In the genomic region with DNA sequence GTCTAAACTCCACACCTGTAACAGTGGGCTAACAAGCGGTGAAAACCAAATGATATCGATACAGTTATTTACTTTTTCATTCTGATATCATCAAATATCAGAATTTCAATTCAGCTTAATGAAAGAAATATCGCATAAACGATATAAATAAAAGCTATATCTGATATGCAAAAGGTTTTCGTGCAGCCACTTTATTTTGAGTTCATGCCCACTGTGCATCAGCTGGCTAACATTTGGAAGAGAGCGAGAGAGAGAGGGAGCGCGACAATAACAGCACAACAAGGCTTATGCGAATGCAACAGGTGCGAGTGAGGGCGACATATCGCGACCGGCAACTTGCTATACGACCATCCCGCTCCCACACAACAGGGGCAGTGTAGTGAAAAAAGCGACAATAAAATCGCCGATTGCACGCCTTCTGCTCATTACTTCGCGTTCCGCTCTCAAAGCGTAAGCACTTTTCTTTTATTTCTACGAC, we compare ENCODE assay signal across 7 fruit fly cellular contexts.
TF ChIP-seq lines count a peak whose summit lies in the region.

TSS of gene CG11151 (plus strand) at position 334 of the 478 bp plus-strand sequence.

- peak; percentile 70 for TF ChIP-seq CTCF in whole organism, embryonic (GFP tag; optimal IDR thresholded peaks at IDR 0.05; lab: Kevin White, UChicago)

TF ChIP-seq in Kc167, 6 proteins besides CTCF, POLR2A, EP300 and RAD21:
- TF ChIP-seq ttk (optimal IDR thresholded peaks at IDR 0.05; lab: Kevin White, UChicago): no peak
- peak; percentile 34 for TF ChIP-seq insv (optimal IDR thresholded peaks at IDR 0.05; lab: Kevin White, UChicago)
- TF ChIP-seq psq (optimal IDR thresholded peaks at IDR 0.05; lab: Kevin White, UChicago): no peak

TF ChIP-seq in whole organism, 6 proteins besides CTCF, POLR2A, EP300 and RAD21:
- TF ChIP-seq psq (optimal IDR thresholded peaks at IDR 0.05; lab: Kevin White, UChicago) (no peak), CG8478 (optimal IDR thresholded peaks at IDR 0.05; lab: Kevin White, UChicago) (peak; percentile 92)

TF ChIP-seq in whole organism, adult, 20 proteins besides CTCF, POLR2A, EP300 and RAD21 (continues in another document):
- TF ChIP-seq Hr96 (GFP tag; optimal IDR thresholded peaks at IDR 0.05; lab: Kevin White, UChicago) (no peak), CG7045 (GFP tag; optimal IDR thresholded peaks at IDR 0.05; lab: Kevin White, UChicago) (peak; percentile 85), kay (GFP tag; lab: Kevin White, UChicago; ENCODE audit: borderline replicate concordance) (peak; percentile 75), cnc (optimal IDR thresholded peaks at IDR 0.05; lab: Kevin White, UChicago) (no peak), cic (GFP tag; optimal IDR thresholded peaks at IDR 0.05; lab: Kevin White, UChicago) (peak; percentile 59), CG7101 (tag; optimal IDR thresholded peaks at IDR 0.05; lab: Kevin White, UChicago) (peak; percentile 98), CG1620 (GFP tag; optimal IDR thresholded peaks at IDR 0.05; lab: Kevin White, UChicago) (peak; percentile 87), CG5204 (GFP tag; optimal IDR thresholded peaks at IDR 0.05; lab: Kevin White, UChicago) (peak; percentile 88), CG14711 (tag; optimal IDR thresholded peaks at IDR 0.05; lab: Kevin White, UChicago) (peak; percentile 94), CG33017 (tag; optimal IDR thresholded peaks at IDR 0.05; lab: Kevin White, UChicago) (peak; percentile 93), pad (GFP tag; optimal IDR thresholded peaks at IDR 0.05; lab: Kevin White, UChicago) (peak; percentile 99), ovo (GFP tag; optimal IDR thresholded peaks at IDR 0.05; lab: Kevin White, UChicago) (peak; percentile 90), Mnt (GFP tag; optimal IDR thresholded peaks at IDR 0.05; lab: Kevin White, UChicago) (peak; percentile 87), tj (GFP tag; optimal IDR thresholded peaks at IDR 0.05; lab: Kevin White, UChicago) (peak; percentile 84), toe (GFP tag; optimal IDR thresholded peaks at IDR 0.05; lab: Kevin White, UChicago) (peak; percentile 88), CG11617 (GFP tag; optimal IDR thresholded peaks at IDR 0.05; lab: Kevin White, UChicago) (peak; percentile 95)

TF ChIP-seq in whole organism, embryonic, 481 proteins besides CTCF, POLR2A, EP300 and RAD21 (continues in another document):
- TF ChIP-seq CG11723 (GFP tag; optimal IDR thresholded peaks at IDR 0.05; lab: Kevin White, UChicago) (peak; percentile 96), caup (GFP tag; optimal IDR thresholded peaks at IDR 0.05; lab: Kevin White, UChicago; ENCODE audit: severe bottlenecking) (peak; percentile 95), pnt (GFP tag; optimal IDR thresholded peaks at IDR 0.05; lab: Kevin White, UChicago) (peak; percentile 96), CG2889 (GFP tag; IDR thresholded peaks at IDR 0.05; lab: Robert Waterston, UW) (peak; percentile 95), lilli (GFP tag; optimal IDR thresholded peaks at IDR 0.05; lab: Kevin White, UChicago) (peak; percentile 98), stc (GFP tag; IDR thresholded peaks at IDR 0.05; lab: Robert Waterston, UW) (peak; percentile 94), CG4730 (GFP tag; IDR thresholded peaks at IDR 0.05; lab: Robert Waterston, UW) (peak; percentile 94), CG11456 (GFP tag; IDR thresholded peaks at IDR 0.05; lab: Robert Waterston, UW) (peak; percentile 94), Blimp-1 (GFP tag; optimal IDR thresholded peaks at IDR 0.05; lab: Kevin White, UChicago) (peak; percentile 94), gcm2 (GFP tag; optimal IDR thresholded peaks at IDR 0.05; lab: Kevin White, UChicago) (peak; percentile 90), gsb (GFP tag; IDR thresholded peaks at IDR 0.05; lab: Robert Waterston, UW) (peak; percentile 85), Nf-YC (tag; optimal IDR thresholded peaks at IDR 0.05; lab: Kevin White, UChicago) (peak; percentile 88), CG2116 (GFP tag; optimal IDR thresholded peaks at IDR 0.05; lab: Kevin White, UChicago) (peak; percentile 81), CG3163 (GFP tag; optimal IDR thresholded peaks at IDR 0.05; lab: Kevin White, UChicago) (peak; percentile 88), CG32532 (GFP tag; IDR thresholded peaks at IDR 0.05; lab: Robert Waterston, UW) (peak; percentile 96), org-1 (GFP tag; optimal IDR thresholded peaks at IDR 0.05; lab: Kevin White, UChicago) (peak; percentile 97)

TF ChIP-seq in whole organism, prepupa, 60 proteins besides CTCF, POLR2A, EP300 and RAD21 (continues in another document):
- TF ChIP-seq Eip75B (GFP tag; optimal IDR thresholded peaks at IDR 0.05; lab: Kevin White, UChicago) (peak; percentile 97), Eip93F (GFP tag; optimal IDR thresholded peaks at IDR 0.05; lab: Kevin White, UChicago) (peak; percentile 94), fd85E (GFP tag; optimal IDR thresholded peaks at IDR 0.05; lab: Kevin White, UChicago) (peak; percentile 89), Hr4 (GFP tag; optimal IDR thresholded peaks at IDR 0.05; lab: Kevin White, UChicago) (peak; percentile 96), CG6808 (GFP tag; optimal IDR thresholded peaks at IDR 0.05; lab: Kevin White, UChicago) (peak; percentile 90), pdm3 (GFP tag; optimal IDR thresholded peaks at IDR 0.05; lab: Kevin White, UChicago) (peak; percentile 98), dsx (GFP tag; optimal IDR thresholded peaks at IDR 0.05; lab: Kevin White, UChicago; ENCODE audit: poor library complexity, severe bottlenecking) (peak; percentile 95), CG34406 (GFP tag; optimal IDR thresholded peaks at IDR 0.05; lab: Kevin White, UChicago) (peak; percentile 96), CG6276 (GFP tag; optimal IDR thresholded peaks at IDR 0.05; lab: Kevin White, UChicago) (peak; percentile 98), OdsH (GFP tag; optimal IDR thresholded peaks at IDR 0.05; lab: Kevin White, UChicago) (peak; percentile 97), salr (GFP tag; optimal IDR thresholded peaks at IDR 0.05; lab: Kevin White, UChicago) (peak; percentile 92 to 95), Sox15 (GFP tag; optimal IDR thresholded peaks at IDR 0.05; lab: Kevin White, UChicago) (peak; percentile 93), CG4318 (GFP tag; optimal IDR thresholded peaks at IDR 0.05; lab: Kevin White, UChicago) (peak; percentile 95), achi (GFP tag; optimal IDR thresholded peaks at IDR 0.05; lab: Kevin White, UChicago) (peak; percentile 96), Met (GFP tag; optimal IDR thresholded peaks at IDR 0.05; lab: Kevin White, UChicago) (peak; percentile 98), Hr38 (GFP tag; optimal IDR thresholded peaks at IDR 0.05; lab: Kevin White, UChicago) (peak; percentile 75)

TF ChIP-seq in whole organism, pupa, 21 proteins besides CTCF, POLR2A, EP300 and RAD21 (continues in another document):
- peak; percentile 85 for TF ChIP-seq rn (GFP tag; IDR thresholded peaks at IDR 0.05; lab: Robert Waterston, UW)
- TF ChIP-seq fd96Ca (GFP tag; IDR thresholded peaks at IDR 0.05; lab: Robert Waterston, UW): peak; percentile 92
- peak; percentile 98 for TF ChIP-seq CG4496 (GFP tag; IDR thresholded peaks at IDR 0.05; lab: Robert Waterston, UW)
- TF ChIP-seq Snoo (tag; optimal IDR thresholded peaks at IDR 0.05; lab: Kevin White, UChicago): peak; percentile 97
- peak; percentile 95 for TF ChIP-seq CG32121 (GFP tag; IDR thresholded peaks at IDR 0.05; lab: Robert Waterston, UW)
- peak; percentile 95 for TF ChIP-seq gl (tag; optimal IDR thresholded peaks at IDR 0.05; lab: Kevin White, UChicago)
- TF ChIP-seq CG8301 (tag; optimal IDR thresholded peaks at IDR 0.05; lab: Kevin White, UChicago): peak; percentile 97
- TF ChIP-seq Pif1B (GFP tag; optimal IDR thresholded peaks at IDR 0.05; lab: Kevin White, UChicago): peak; percentile 96
- peak; percentile 96 for TF ChIP-seq CG8159 (tag; optimal IDR thresholded peaks at IDR 0.05; lab: Kevin White, UChicago)
- TF ChIP-seq CG12605 (GFP tag; IDR thresholded peaks at IDR 0.05; lab: Robert Waterston, UW): peak; percentile 94
- peak; percentile 96 for TF ChIP-seq CG15710 (tag; optimal IDR thresholded peaks at IDR 0.05; lab: Kevin White, UChicago)
- peak; percentile 81 for TF ChIP-seq CG10348 (GFP tag; IDR thresholded peaks at IDR 0.05; lab: Robert Waterston, UW)
- peak; percentile 97 for TF ChIP-seq CG17806 (tag; optimal IDR thresholded peaks at IDR 0.05; lab: Kevin White, UChicago)
- TF ChIP-seq D1 (tag; optimal IDR thresholded peaks at IDR 0.05; lab: Kevin White, UChicago): peak; percentile 77
- peak; percentile 97 for TF ChIP-seq Pif1A (GFP tag; optimal IDR thresholded peaks at IDR 0.05; lab: Kevin White, UChicago)
- TF ChIP-seq CG14655 (GFP tag; optimal IDR thresholded peaks at IDR 0.05; lab: Kevin White, UChicago): peak; percentile 97
- TF ChIP-seq CG13204 (GFP tag; optimal IDR thresholded peaks at IDR 0.05; lab: Kevin White, UChicago): peak; percentile 92
- TF ChIP-seq Ets98B (GFP tag; IDR thresholded peaks at IDR 0.05; lab: Robert Waterston, UW): peak; percentile 96

TF ChIP-seq in whole organism, wandering third instar larva, 38 proteins besides CTCF, POLR2A, EP300 and RAD21 (continues in another document):
- TF ChIP-seq h (GFP tag; optimal IDR thresholded peaks at IDR 0.05; lab: Kevin White, UChicago): peak; percentile 98
- TF ChIP-seq GATAd (GFP tag; optimal IDR thresholded peaks at IDR 0.05; lab: Kevin White, UChicago): peak; percentile 69
- TF ChIP-seq br (GFP tag; optimal IDR thresholded peaks at IDR 0.05; lab: Kevin White, UChicago): peak; percentile 98
- TF ChIP-seq brk (GFP tag; optimal IDR thresholded peaks at IDR 0.05; lab: Kevin White, UChicago): peak; percentile 88
- TF ChIP-seq psq (GFP tag; optimal IDR thresholded peaks at IDR 0.05; lab: Kevin White, UChicago): peak; percentile 93
- peak; percentile 36 for TF ChIP-seq Dif (GFP tag; optimal IDR thresholded peaks at IDR 0.05; lab: Kevin White, UChicago; ENCODE audit: partially characterized antibody)
- TF ChIP-seq OdsH (GFP tag; optimal IDR thresholded peaks at IDR 0.05; lab: Kevin White, UChicago): peak; percentile 97
- peak; percentile 96 for TF ChIP-seq sage (GFP tag; optimal IDR thresholded peaks at IDR 0.05; lab: Kevin White, UChicago)
- TF ChIP-seq fru (GFP tag; optimal IDR thresholded peaks at IDR 0.05; lab: Kevin White, UChicago): peak; percentile 99
- peak; percentile 93 to 98 for TF ChIP-seq foxo (GFP tag; optimal IDR thresholded peaks at IDR 0.05; lab: Kevin White, UChicago)
- TF ChIP-seq CG32264 (GFP tag; optimal IDR thresholded peaks at IDR 0.05; lab: Kevin White, UChicago): peak; percentile 93
- TF ChIP-seq Abd-B (GFP tag; optimal IDR thresholded peaks at IDR 0.05; lab: Kevin White, UChicago): no peak
- no peak for TF ChIP-seq pan (optimal IDR thresholded peaks at IDR 0.05; lab: Kevin White, UChicago)
- TF ChIP-seq usp (GFP tag; optimal IDR thresholded peaks at IDR 0.05; lab: Kevin White, UChicago): no peak
- TF ChIP-seq dsf (GFP tag; optimal IDR thresholded peaks at IDR 0.05; lab: Kevin White, UChicago; ENCODE audit: borderline replicate concordance): peak; percentile 83
- TF ChIP-seq Rel (GFP tag; optimal IDR thresholded peaks at IDR 0.05; lab: Kevin White, UChicago): peak; percentile 77
- peak; percentile 78 for TF ChIP-seq Rel (tag; optimal IDR thresholded peaks at IDR 0.05; lab: Kevin White, UChicago)
- no peak for TF ChIP-seq Dfd (GFP tag; optimal IDR thresholded peaks at IDR 0.05; lab: Kevin White, UChicago)
- peak; percentile 82 for TF ChIP-seq Mio (GFP tag; optimal IDR thresholded peaks at IDR 0.05; lab: Kevin White, UChicago)
- peak; percentile 39 for TF ChIP-seq Hr83 (GFP tag; optimal IDR thresholded peaks at IDR 0.05; lab: Kevin White, UChicago; ENCODE audit: poor library complexity, severe bottlenecking)
